Fruit fly (Drosophila melanogaster) whole organism, embryonic: Measurements from ENCODE around the gene CG42554.

Experiments used
- BEAF-32 ChIP-seq: fragments of 200-800 bp; sonication (Bioruptor generic); optimal IDR thresholded peaks from 3 replicates; lab custom pipeline; 2017; ENCODE audit warnings: missing biosample characterization, missing genetic modification characterization, mild to moderate bottlenecking, moderate library complexity, missing genetic modification reagents
- Bgb ChIP-seq: fragments of 200-800 bp; sonication (Bioruptor generic); IDR thresholded peaks from 2 replicates; pipeline ENCODE4 v1.3.6; 2022; ENCODE audit warnings: missing biosample characterization, missing genetic modification characterization; ENCODE audit not compliant: partially characterized antibody
- Bteb2 ChIP-seq: fragments of 200-800 bp; sonication (Bioruptor generic); optimal IDR thresholded peaks from 2 replicates; lab custom pipeline; 2016; ENCODE audit warnings: missing biosample characterization, missing genetic modification characterization
- CG10267 ChIP-seq: fragments of 200-800 bp; sonication (Bioruptor generic); optimal IDR thresholded peaks from 2 replicates; lab custom pipeline; 2018; ENCODE audit warnings: missing biosample characterization, mild to moderate bottlenecking, missing genetic modification characterization, moderate library complexity
- CG15479 ChIP-seq: fragments of 200-800 bp; sonication (Bioruptor generic); optimal IDR thresholded peaks from 3 replicates; lab custom pipeline; 2019; ENCODE audit warnings: missing biosample characterization, mild to moderate bottlenecking, missing genetic modification characterization, moderate library complexity
- CG16863 ChIP-seq: fragments of 200-800 bp; sonication (Bioruptor generic); optimal IDR thresholded peaks from 3 replicates; lab custom pipeline; 2016; ENCODE audit warnings: missing biosample characterization, missing genetic modification characterization
- CG17361 ChIP-seq: fragments of 200-800 bp; sonication (Bioruptor generic); IDR thresholded peaks from 3 replicates; pipeline ENCODE4 v1.3.6; 2022; ENCODE audit warnings: missing biosample characterization, missing genetic modification characterization
- CG31224 ChIP-seq: fragments of 200-800 bp; sonication (Bioruptor generic); IDR thresholded peaks from 2 replicates; pipeline ENCODE4 v1.3.6; 2022; ENCODE audit warnings: missing biosample characterization, missing genetic modification characterization
- CG33213 ChIP-seq: fragments of 200-800 bp; sonication (Bioruptor generic); optimal IDR thresholded peaks from 3 replicates; lab custom pipeline; 2016; ENCODE audit warnings: missing biosample characterization, missing genetic modification characterization
- CG4282 ChIP-seq: fragments of 200-800 bp; sonication (Bioruptor generic); optimal IDR thresholded peaks from 2 replicates; lab custom pipeline; 2016; ENCODE audit warnings: missing biosample characterization, missing genetic modification characterization
- CG5245 ChIP-seq: fragments of 200-800 bp; sonication (Bioruptor generic); optimal IDR thresholded peaks from 3 replicates; lab custom pipeline; 2016; ENCODE audit warnings: missing biosample characterization, missing genetic modification characterization
- CG6791 ChIP-seq: fragments of 200-800 bp; sonication (Bioruptor generic); IDR thresholded peaks from 3 replicates; pipeline ENCODE4 v1.3.6; 2022; ENCODE audit warnings: missing biosample characterization, missing genetic modification characterization; ENCODE audit not compliant: partially characterized antibody
- CG7556 ChIP-seq: fragments of 200-800 bp; sonication (Bioruptor generic); optimal IDR thresholded peaks from 2 replicates; lab custom pipeline; 2017; ENCODE audit warnings: missing biosample characterization, mild to moderate bottlenecking, missing genetic modification characterization
- CG9727 ChIP-seq: fragments of 200-800 bp; sonication (Bioruptor generic); optimal IDR thresholded peaks from 3 replicates; lab custom pipeline; 2017; ENCODE audit warnings: missing biosample characterization, mild to moderate bottlenecking, missing genetic modification characterization
- CrebB ChIP-seq: fragments of 200-800 bp; sonication (Bioruptor generic); optimal IDR thresholded peaks from 3 replicates; lab custom pipeline; 2018; ENCODE audit warnings: missing biosample characterization, mild to moderate bottlenecking, missing genetic modification characterization
- Dll ChIP-seq: fragments of 200-800 bp; sonication (Bioruptor generic); IDR thresholded peaks from 4 replicates; pipeline ENCODE4 v1.3.6; 2022; ENCODE audit warnings: missing biosample characterization, missing genetic modification characterization; ENCODE audit not compliant: partially characterized antibody
- Drgx ChIP-seq: fragments of 200-800 bp; sonication (Bioruptor generic); IDR thresholded peaks from 2 replicates; pipeline ENCODE4 v1.3.6; 2022; ENCODE audit warnings: missing biosample characterization, missing genetic modification characterization
- Gug ChIP-seq: fragments of 200-800 bp; sonication (Bioruptor generic); IDR thresholded peaks from 4 replicates; pipeline ENCODE4 v1.3.6; 2022; ENCODE audit warnings: missing biosample characterization, missing genetic modification characterization
- Hey ChIP-seq: fragments of 200-800 bp; sonication (Bioruptor generic); optimal IDR thresholded peaks from 3 replicates; lab custom pipeline; 2018; ENCODE audit warnings: missing biosample characterization, mild to moderate bottlenecking, missing genetic modification characterization
- Hr3 ChIP-seq: fragments of 200-800 bp; sonication (Bioruptor generic); optimal IDR thresholded peaks from 3 replicates; lab custom pipeline; 2016; ENCODE audit warnings: missing biosample characterization, missing genetic modification characterization
- Hr51 ChIP-seq, 2 experiments: fragments of 200-800 bp; sonication (Bioruptor generic); optimal IDR thresholded peaks; 2 replicates in 1 of 2; 3 replicates in 1 of 2; lab custom pipeline; 2016 to 2018; ENCODE audit warnings: missing biosample characterization in 2 of 2, missing genetic modification characterization in 2 of 2, mild to moderate bottlenecking in 1 of 2, moderate library complexity in 1 of 2
- MBD-R2 ChIP-seq: fragments of 200-800 bp; sonication (Bioruptor generic); IDR thresholded peaks from 2 replicates; pipeline ENCODE4 v1.3.6; 2022; ENCODE audit warnings: missing biosample characterization, missing genetic modification characterization
- Meics ChIP-seq: fragments of 200-800 bp; sonication (Bioruptor generic); optimal IDR thresholded peaks from 2 replicates; lab custom pipeline; 2017; ENCODE audit warnings: missing biosample characterization, mild to moderate bottlenecking, missing genetic modification characterization
- Rfx ChIP-seq: fragments of 200-800 bp; sonication (Bioruptor generic); IDR thresholded peaks from 2 replicates; pipeline ENCODE4 v1.3.6; 2022; ENCODE audit warnings: missing biosample characterization, missing genetic modification characterization
- Scr ChIP-seq: fragments of 200-800 bp; sonication (Bioruptor generic); IDR thresholded peaks from 2 replicates; pipeline ENCODE4 v1.3.6; 2022; ENCODE audit warnings: missing biosample characterization, missing genetic modification characterization; ENCODE audit not compliant: partially characterized antibody
- Taf1 ChIP-seq: fragments of 200-800 bp; sonication (Bioruptor generic); IDR thresholded peaks from 2 replicates; pipeline ENCODE4 v1.3.6; 2022; ENCODE audit warnings: missing biosample characterization, missing genetic modification characterization
- ac ChIP-seq: fragments of 200-800 bp; sonication (Bioruptor generic); optimal IDR thresholded peaks from 3 replicates; lab custom pipeline; 2017; ENCODE audit warnings: missing biosample characterization, mild to moderate bottlenecking, missing genetic modification characterization
- amos ChIP-seq: fragments of 200-800 bp; sonication (Bioruptor generic); IDR thresholded peaks from 2 replicates; pipeline ENCODE4 v1.3.6; 2022; ENCODE audit warnings: missing biosample characterization, missing genetic modification characterization; ENCODE audit not compliant: partially characterized antibody
- ash1 ChIP-seq: fragments of 200-800 bp; sonication (Bioruptor generic); optimal IDR thresholded peaks from 2 replicates; lab custom pipeline; 2018; ENCODE audit warnings: missing biosample characterization, mild to moderate bottlenecking, missing genetic modification characterization
- bowl ChIP-seq: fragments of 200-800 bp; sonication (Bioruptor generic); IDR thresholded peaks from 2 replicates; pipeline ENCODE4 v1.3.6; 2022; ENCODE audit warnings: missing biosample characterization, missing genetic modification characterization
- cg ChIP-seq: fragments of 200-800 bp; sonication (Bioruptor generic); optimal IDR thresholded peaks from 3 replicates; lab custom pipeline; 2019; ENCODE audit warnings: missing biosample characterization, mild to moderate bottlenecking, missing genetic modification characterization, moderate library complexity
- corto ChIP-seq: fragments of 200-800 bp; sonication (Bioruptor generic); optimal IDR thresholded peaks from 2 replicates; lab custom pipeline; 2016; ENCODE audit warnings: missing biosample characterization, mild to moderate bottlenecking, missing genetic modification characterization, moderate library complexity
- dmrt11E ChIP-seq: fragments of 200-800 bp; sonication (Bioruptor generic); optimal IDR thresholded peaks from 3 replicates; lab custom pipeline; 2018; ENCODE audit warnings: missing biosample characterization, mild to moderate bottlenecking, missing genetic modification characterization, moderate library complexity
- ems ChIP-seq: fragments of 200-800 bp; sonication (Bioruptor generic); optimal IDR thresholded peaks from 3 replicates; lab custom pipeline; 2016; ENCODE audit warnings: missing biosample characterization, missing genetic modification characterization
- esg ChIP-seq: fragments of 200-800 bp; sonication (Bioruptor generic); conservative IDR thresholded peaks from 2 replicates; pipeline ENCODE4 v1.3.6; 2022; ENCODE audit warnings: missing biosample characterization, missing genetic modification characterization
- ewg ChIP-seq: fragments of 200-800 bp; sonication (Bioruptor generic); optimal IDR thresholded peaks from 3 replicates; lab custom pipeline; 2017; ENCODE audit warnings: mild to moderate bottlenecking, missing biosample characterization, missing genetic modification reagents, missing genetic modification characterization
- hb ChIP-seq: fragments of 200-800 bp; sonication (Bioruptor generic); IDR thresholded peaks from 3 replicates; pipeline ENCODE4 v1.3.6; 2022; ENCODE audit warnings: missing biosample characterization, missing genetic modification characterization; ENCODE audit not compliant: partially characterized antibody
- luna ChIP-seq: fragments of 200-800 bp; sonication (Bioruptor generic); optimal IDR thresholded peaks from 2 replicates; lab custom pipeline; 2016; ENCODE audit warnings: missing biosample characterization, missing genetic modification characterization
- nom ChIP-seq: fragments of 200-800 bp; sonication (Bioruptor generic); optimal IDR thresholded peaks from 2 replicates; lab custom pipeline; 2017; ENCODE audit warnings: missing biosample characterization, missing genetic modification characterization, mild to moderate bottlenecking, moderate library complexity, missing genetic modification reagents
- org-1 ChIP-seq: fragments of 200-800 bp; sonication (Bioruptor generic); optimal IDR thresholded peaks from 2 replicates; lab custom pipeline; 2017; ENCODE audit warnings: missing biosample characterization, missing genetic modification characterization
- salm ChIP-seq: fragments of 200-800 bp; sonication (Bioruptor generic); optimal IDR thresholded peaks from 2 replicates; lab custom pipeline; 2018; ENCODE audit warnings: missing biosample characterization, mild to moderate bottlenecking, missing genetic modification characterization
- sim ChIP-seq: fragments of 200-800 bp; sonication (Bioruptor generic); IDR thresholded peaks from 2 replicates; pipeline ENCODE4 v1.3.6; 2022; ENCODE audit warnings: missing biosample characterization, missing genetic modification characterization
- slp2 ChIP-seq: fragments of 200-800 bp; sonication (Bioruptor generic); optimal IDR thresholded peaks from 2 replicates; lab custom pipeline; 2016; ENCODE audit warnings: missing biosample characterization, missing genetic modification characterization
- tap ChIP-seq: fragments of 200-800 bp; optimal IDR thresholded peaks from 3 replicates; lab custom pipeline; 2019; ENCODE audit warnings: missing biosample characterization, mild to moderate bottlenecking, missing genetic modification characterization, moderate library complexity
- tll ChIP-seq, 2 experiments: fragments of 200-800 bp in 1 of 2; fragments of >200 bp in 1 of 2; sonication (Bioruptor generic) in 1 of 2; optimal IDR thresholded peaks; 2 replicates each; lab custom pipeline; 2017 to 2019; ENCODE audit warnings: missing biosample characterization in 2 of 2, missing genetic modification characterization in 2 of 2, mild to moderate bottlenecking in 1 of 2, moderate library complexity in 1 of 2
- trem ChIP-seq: fragments of 200-800 bp; optimal IDR thresholded peaks from 3 replicates; lab custom pipeline; 2019; ENCODE audit warnings: missing biosample characterization, mild to moderate bottlenecking, missing genetic modification characterization, moderate library complexity
- unpg ChIP-seq: fragments of 200-800 bp; sonication (Bioruptor generic); optimal IDR thresholded peaks from 3 replicates; lab custom pipeline; 2018; ENCODE audit warnings: missing biosample characterization, mild to moderate bottlenecking, missing genetic modification characterization, moderate library complexity
- usp ChIP-seq: fragments of >200 bp; optimal IDR thresholded peaks from 2 replicates; lab custom pipeline; 2017; ENCODE audit warnings: missing biosample characterization, missing genetic modification characterization
- wor ChIP-seq: fragments of 200-800 bp; sonication (Bioruptor generic); IDR thresholded peaks from 2 replicates; pipeline ENCODE4 v1.3.6; 2022; ENCODE audit warnings: missing biosample characterization, missing genetic modification characterization
- zf30C ChIP-seq: fragments of 200-800 bp; sonication (Bioruptor generic); optimal IDR thresholded peaks from 3 replicates; lab custom pipeline; 2018; ENCODE audit warnings: missing biosample characterization, mild to moderate bottlenecking, missing genetic modification characterization

The CG42554 gene

DNA sequence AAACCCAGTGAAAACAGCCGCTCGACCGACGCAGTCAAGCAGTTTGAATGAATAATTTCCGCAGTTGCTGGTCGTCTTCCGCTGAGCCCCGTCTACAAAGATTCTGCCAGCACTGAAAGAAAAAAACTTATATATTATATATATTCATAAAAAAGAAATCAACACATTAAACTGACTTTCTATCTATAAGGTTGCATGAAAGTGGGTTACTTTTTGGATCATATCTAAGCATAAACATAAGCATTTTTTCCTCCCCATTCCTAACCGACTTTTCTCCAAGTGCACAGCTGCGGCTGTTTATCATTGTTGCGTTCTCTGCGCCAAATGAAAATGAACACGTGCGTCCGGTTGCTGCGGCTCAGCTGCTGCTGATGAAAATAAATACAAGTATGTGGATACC, 15.2 kb upstream of the CG42554 start (continued):
- TF ChIP-seq Gug (peak; percentile 19; the same call in 1 of the 4 replicates), CG16863 (GFP tag; lab: Kevin White, UChicago) (no peak), sim (GFP tag; lab: Robert Waterston, UW) (no peak), org-1 (peak; percentile 15), CG10267 (tag; lab: Kevin White, UChicago) (peak; percentile 57), bowl (GFP tag; lab: Robert Waterston, UW) (no peak), Scr (GFP tag; lab: Robert Waterston, UW) (no peak), unpg (GFP tag; lab: Kevin White, UChicago) (peak; percentile 79), amos (GFP tag; lab: Robert Waterston, UW) (no peak), ac (GFP tag; lab: Kevin White, UChicago) (no peak), trem (tag; lab: Kevin White, UChicago) (peak; percentile 31), luna (GFP tag; lab: Kevin White, UChicago) (no peak), nom (GFP tag; lab: Kevin White, UChicago) (peak; percentile 49), CrebB (no peak), usp (no peak), wor (GFP tag; lab: Robert Waterston, UW) (peak; percentile 76), Rfx (GFP tag; lab: Robert Waterston, UW) (peak; percentile 70), dmrt11E (peak; percentile 45), tll (GFP tag; optimal IDR thresholded peaks at IDR 0.05; lab: Kevin White, UChicago) (no peak), Hey (no peak), tap (tag; lab: Kevin White, UChicago) (peak; percentile 61), ems (GFP tag; lab: Kevin White, UChicago) (peak; percentile 33), Meics (GFP tag; lab: Kevin White, UChicago) (peak; percentile 73), esg (GFP tag; lab: Robert Waterston, UW) (peak; percentile 78), CG33213 (no peak), Bteb2 (no peak), Drgx (GFP tag; lab: Robert Waterston, UW) (peak; percentile 90), corto (GFP tag; lab: Kevin White, UChicago) (no peak), CG4282 (no peak), salm (peak; percentile 52), CG31224 (GFP tag; lab: Robert Waterston, UW) (peak; percentile 58), BEAF-32 (GFP tag; lab: Kevin White, UChicago) (no peak), CG9727 (peak; percentile 49), CG7556 (GFP tag; lab: Kevin White, UChicago) (peak; percentile 65), cg (GFP tag; lab: Kevin White, UChicago) (no peak), Taf1 (no peak), hb (GFP tag; lab: Robert Waterston, UW) (no peak), Hr51 (GFP tag; optimal IDR thresholded peaks at IDR 0.05; lab: Kevin White, UChicago) (peak; percentile 22 to 83), Hr3 (GFP tag; lab: Kevin White, UChicago) (peak; percentile 70), MBD-R2 (peak; percentile 38; the same call in 1 of the 2 replicates), Dll (GFP tag; lab: Robert Waterston, UW) (no peak), zf30C (GFP tag; lab: Kevin White, UChicago) (peak; percentile 28), Bgb (GFP tag; lab: Robert Waterston, UW) (no peak), CG15479 (GFP tag; lab: Kevin White, UChicago) (no peak), CG17361 (GFP tag; lab: Robert Waterston, UW) (peak; percentile 66; the same call in 2 of the 3 replicates), slp2 (GFP tag; lab: Kevin White, UChicago) (no peak), ash1 (no peak), CG6791 (no peak), CG5245 (GFP tag; lab: Kevin White, UChicago) (peak; percentile 41), ewg (GFP tag; lab: Kevin White, UChicago) (peak; percentile 64)
